Worm (Caenorhabditis elegans) whole organism, young adult: Measurements from ENCODE around the gene wdr-54.

Experiments used
- ama-1 ChIP-seq, 3 experiments: fragments of 150-350 bp in 1 of 3; sonication (generic microtip) in 2 of 3; optimal IDR thresholded peaks; 2 replicates each; lab custom pipeline; 2014 to 2018; ENCODE audit warnings: missing biosample characterization in 2 of 3, missing genetic modification characterization in 2 of 3, missing genetic modification reagents in 2 of 3
- bed-1 ChIP-seq: fragments of 200-800 bp; sonication (Bioruptor generic); IDR thresholded peaks from 2 replicates; pipeline ENCODE4 v1.3.6; 2022; ENCODE audit warnings: missing genetic modification reagents, missing genetic modification characterization, missing compliant biosample characterization
- ceh-27 ChIP-seq: fragments of 200-800 bp; sonication (Bioruptor generic); optimal IDR thresholded peaks from 2 replicates; lab custom pipeline; 2018; ENCODE audit warnings: mild to moderate bottlenecking, missing genetic modification characterization, moderate library complexity, missing compliant biosample characterization
- hmg-1.2 ChIP-seq: fragments of 200-800 bp; sonication (Bioruptor generic); IDR thresholded peaks from 2 replicates; pipeline ENCODE4 v1.3.6; 2022; ENCODE audit warnings: missing genetic modification reagents, missing genetic modification characterization, missing compliant biosample characterization
- hrde-1 ChIP-seq: sonication (generic microtip); optimal IDR thresholded peaks from 2 replicates; lab custom pipeline; 2016; ENCODE audit warnings: missing genetic modification characterization, mild to moderate bottlenecking, missing compliant biosample characterization, moderate library complexity, missing genotype, missing genetic modification reagents, borderline replicate concordance
- madf-10 ChIP-seq: sonication (generic microtip); optimal IDR thresholded peaks from 2 replicates; lab custom pipeline; 2016; ENCODE audit warnings: mild to moderate bottlenecking, missing genetic modification characterization, missing compliant biosample characterization
- nhr-27 ChIP-seq: fragments of 200-800 bp; sonication (Bioruptor generic); optimal IDR thresholded peaks from 2 replicates; lab custom pipeline; 2018; ENCODE audit warnings: mild to moderate bottlenecking, missing genetic modification characterization, moderate library complexity, missing compliant biosample characterization
- tbp1 ChIP-seq: fragments of 200-800 bp; sonication (Bioruptor generic); optimal IDR thresholded peaks from 2 replicates; lab custom pipeline; 2018; ENCODE audit warnings: mild to moderate bottlenecking, missing genetic modification characterization, missing compliant biosample characterization
- unc-130 ChIP-seq: sonication (generic microtip); optimal IDR thresholded peaks from 2 replicates; lab custom pipeline; 2016; ENCODE audit warnings: missing genetic modification reagents, missing genetic modification characterization, missing compliant biosample characterization
- unc-62 ChIP-seq: fragments of 150-350 bp; optimal IDR thresholded peaks from 2 replicates; lab custom pipeline; 2014; ENCODE audit warnings: missing biosample characterization, missing genetic modification reagents, missing genetic modification characterization
- zim-3 ChIP-seq: sonication (generic microtip); optimal IDR thresholded peaks from 2 replicates; lab custom pipeline; 2017; ENCODE audit warnings: mild to moderate bottlenecking, missing genetic modification characterization, moderate library complexity, missing compliant biosample characterization

DNA sequence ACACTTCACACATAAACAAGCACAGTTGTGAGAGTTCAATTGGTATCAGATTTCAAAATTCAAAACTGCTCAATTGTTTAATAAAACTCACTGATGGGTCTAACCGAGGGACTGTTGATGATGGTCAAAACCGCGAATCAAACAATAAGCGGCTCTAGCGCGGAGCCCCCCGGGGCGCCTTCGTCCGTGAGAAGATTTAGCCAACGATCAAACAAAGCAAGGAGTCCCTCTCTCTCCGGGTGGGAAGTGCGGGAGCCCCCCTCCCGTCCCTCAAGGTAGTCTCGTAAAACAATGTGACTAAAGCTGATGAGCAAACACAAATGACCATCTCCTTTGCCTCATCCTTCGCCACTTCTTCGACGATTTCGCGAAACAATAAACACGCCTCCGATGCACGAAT lies 29.0 kb downstream of the wdr-54 start:
- TF ChIP-seq hmg-1.2 (GFP tag; lab: Robert Waterston, UW): no peak
- no peak for TF ChIP-seq unc-130 (GFP tag; lab: Kevin White, UChicago)
- TF ChIP-seq ceh-27: no peak
- TF ChIP-seq tbp1 (GFP tag; lab: Kevin White, UChicago): no peak
- TF ChIP-seq madf-10 (tag; lab: Kevin White, UChicago): no peak
- no peak for TF ChIP-seq nhr-27 (tag; lab: Kevin White, UChicago)
- TF ChIP-seq bed-1 (GFP tag; lab: Robert Waterston, UW): no peak
- TF ChIP-seq zim-3 (tag; lab: Kevin White, UChicago): no peak
- no peak for TF ChIP-seq hrde-1 (tag; lab: Kevin White, UChicago)
- no peak for TF ChIP-seq unc-62 (GFP tag; lab: Kevin White, UChicago)
- TF ChIP-seq ama-1 (optimal IDR thresholded peaks at IDR 0.05; lab: Kevin White, UChicago): no peak
- TF ChIP-seq ama-1 (GFP tag; optimal IDR thresholded peaks at IDR 0.05; lab: Kevin White, UChicago): no peak
